Worm (Caenorhabditis elegans) whole organism, late embryonic: ENCODE data around the gene Y69A2AR.16.

Experiments
- C08G9.2 ChIP-seq: sonication (generic microtip); optimal IDR thresholded peaks from 2 replicates; lab custom pipeline; 2016; ENCODE audit warnings: mild to moderate bottlenecking, missing genetic modification characterization, moderate library complexity, missing compliant biosample characterization
- C38D4.7 ChIP-seq: fragments of 200-800 bp; sonication (Bioruptor generic); optimal IDR thresholded peaks from 2 replicates; lab custom pipeline; 2018; ENCODE audit warnings: mild to moderate bottlenecking, missing genetic modification characterization, moderate library complexity, missing compliant biosample characterization
- Y22D7AL.16 ChIP-seq: sonication (generic microtip); optimal IDR thresholded peaks from 2 replicates; lab custom pipeline; 2016; ENCODE audit warnings: missing genetic modification characterization, missing compliant biosample characterization
- ceh-22 ChIP-seq: sonication (generic microtip); optimal IDR thresholded peaks from 2 replicates; lab custom pipeline; 2017; ENCODE audit warnings: missing biosample characterization, missing genetic modification characterization
- ceh-31 ChIP-seq: sonication (generic microtip); optimal IDR thresholded peaks from 2 replicates; lab custom pipeline; 2016; ENCODE audit warnings: missing genetic modification characterization, missing compliant biosample characterization
- ceh-45 ChIP-seq: fragments of 200-800 bp; sonication (Bioruptor generic); IDR thresholded peaks from 2 replicates; pipeline ENCODE4 v1.3.6; 2022; ENCODE audit warnings: missing genetic modification reagents, missing genetic modification characterization, missing compliant biosample characterization
- ceh-48 ChIP-seq: sonication (generic microtip); optimal IDR thresholded peaks from 2 replicates; lab custom pipeline; 2016; ENCODE audit warnings: missing genetic modification characterization, inconsistent platforms, missing compliant biosample characterization
- ceh-9 ChIP-seq: sonication (generic microtip); optimal IDR thresholded peaks from 2 replicates; lab custom pipeline; 2016; ENCODE audit warnings: mild to moderate bottlenecking, missing genetic modification characterization, inconsistent platforms, missing compliant biosample characterization
- che-1 ChIP-seq: sonication (generic microtip); optimal IDR thresholded peaks from 2 replicates; lab custom pipeline; 2016; ENCODE audit warnings: mild to moderate bottlenecking, missing genetic modification characterization, missing compliant biosample characterization
- dve-1 ChIP-seq: sonication (generic microtip); optimal IDR thresholded peaks from 2 replicates; lab custom pipeline; 2017; ENCODE audit warnings: antibody characterized with exemption, mild to moderate bottlenecking, missing genetic modification characterization, missing compliant biosample characterization
- elt-2 ChIP-seq: sonication (generic microtip); optimal IDR thresholded peaks from 2 replicates; lab custom pipeline; 2016; ENCODE audit warnings: missing genetic modification reagents, missing genetic modification characterization, missing compliant biosample characterization
- elt-4 ChIP-seq: sonication (generic microtip); optimal IDR thresholded peaks from 2 replicates; lab custom pipeline; 2016; ENCODE audit warnings: missing genetic modification characterization, missing compliant biosample characterization
- ets-4 ChIP-seq: sonication (generic microtip); optimal IDR thresholded peaks from 2 replicates; lab custom pipeline; 2016; ENCODE audit warnings: missing genetic modification characterization, missing compliant biosample characterization
- fax-1 ChIP-seq: sonication (generic microtip); optimal IDR thresholded peaks from 2 replicates; lab custom pipeline; 2016; ENCODE audit warnings: missing genotype, missing genetic modification characterization, missing compliant biosample characterization
- fkh-10 ChIP-seq: fragments of 150-350 bp; optimal IDR thresholded peaks from 2 replicates; lab custom pipeline; 2014; ENCODE audit warnings: missing biosample characterization, missing genetic modification reagents, missing genetic modification characterization
- gmeb-2 ChIP-seq: sonication (generic microtip); optimal IDR thresholded peaks from 2 replicates; lab custom pipeline; 2016; ENCODE audit warnings: missing genetic modification characterization, inconsistent platforms, missing compliant biosample characterization
- hlh-13 ChIP-seq: fragments of 200-800 bp; sonication (Bioruptor generic); optimal IDR thresholded peaks from 2 replicates; lab custom pipeline; 2018; ENCODE audit warnings: mild to moderate bottlenecking, missing genetic modification characterization, missing compliant biosample characterization
- hlh-30 ChIP-seq: sonication (generic microtip); optimal IDR thresholded peaks from 2 replicates; lab custom pipeline; 2017; ENCODE audit warnings: antibody characterized with exemption, missing genetic modification characterization, missing compliant biosample characterization; ENCODE audit not compliant: insufficient read depth
- hlh-6 ChIP-seq: sonication (generic microtip); optimal IDR thresholded peaks from 2 replicates; lab custom pipeline; 2016; ENCODE audit warnings: missing genotype, missing genetic modification characterization, missing compliant biosample characterization
- lin-11 ChIP-seq: fragments of 200-800 bp; sonication (Bioruptor generic); optimal IDR thresholded peaks from 2 replicates; lab custom pipeline; 2018; ENCODE audit warnings: mild to moderate bottlenecking, missing genetic modification characterization, missing compliant biosample characterization
- madf-2 ChIP-seq: sonication (generic microtip); optimal IDR thresholded peaks from 2 replicates; lab custom pipeline; 2017; ENCODE audit warnings: missing genetic modification characterization, missing compliant biosample characterization
- nfya-1 ChIP-seq: sonication (generic microtip); optimal IDR thresholded peaks from 2 replicates; lab custom pipeline; 2017; ENCODE audit warnings: missing genetic modification characterization, mild to moderate bottlenecking, missing compliant biosample characterization, antibody characterized with exemption, moderate library complexity
- nhr-232 ChIP-seq: sonication (generic microtip); optimal IDR thresholded peaks from 2 replicates; lab custom pipeline; 2016; ENCODE audit warnings: missing genetic modification characterization, missing compliant biosample characterization
- npax-4 ChIP-seq: sonication (generic microtip); optimal IDR thresholded peaks from 2 replicates; lab custom pipeline; 2016; ENCODE audit warnings: missing genetic modification characterization, missing compliant biosample characterization
- pat-9 ChIP-seq: fragments of 200-800 bp; sonication (Bioruptor generic); optimal IDR thresholded peaks from 2 replicates; lab custom pipeline; 2018; ENCODE audit warnings: mild to moderate bottlenecking, missing genetic modification characterization, moderate library complexity, missing compliant biosample characterization
- pax-1 ChIP-seq: fragments of 150-350 bp; optimal IDR thresholded peaks from 2 replicates; lab custom pipeline; 2014; ENCODE audit warnings: missing biosample characterization, missing genetic modification characterization
- pha-4 ChIP-seq: fragments of 150-350 bp; optimal IDR thresholded peaks from 2 replicates; lab custom pipeline; 2018; ENCODE audit warnings: missing biosample characterization, missing genetic modification reagents, missing genetic modification characterization
- pros-1 ChIP-seq: fragments of 150-350 bp; optimal IDR thresholded peaks from 2 replicates; lab custom pipeline; 2014; ENCODE audit warnings: missing biosample characterization, missing genetic modification reagents, missing genetic modification characterization
- rnt-1 ChIP-seq: sonication (generic microtip); optimal IDR thresholded peaks from 2 replicates; lab custom pipeline; 2016; ENCODE audit warnings: missing genetic modification characterization, missing compliant biosample characterization
- sox-2 ChIP-seq: fragments of 200-800 bp; sonication (Bioruptor generic); IDR thresholded peaks from 2 replicates; pipeline ENCODE4 v1.3.6; 2022; ENCODE audit warnings: missing genetic modification reagents, missing genetic modification characterization, missing compliant biosample characterization
- sox-4 ChIP-seq: sonication (generic microtip); optimal IDR thresholded peaks from 2 replicates; lab custom pipeline; 2017; ENCODE audit warnings: mild to moderate bottlenecking, missing genetic modification characterization, inconsistent platforms, missing compliant biosample characterization
- syd-9 ChIP-seq: sonication (generic microtip); optimal IDR thresholded peaks from 2 replicates; lab custom pipeline; 2016; ENCODE audit warnings: mild to moderate bottlenecking, missing genetic modification characterization, moderate library complexity, missing compliant biosample characterization
- ttx-3 ChIP-seq: sonication (generic microtip); optimal IDR thresholded peaks from 2 replicates; lab custom pipeline; 2016; ENCODE audit warnings: missing genetic modification reagents, missing genetic modification characterization, missing compliant biosample characterization
- unc-42 ChIP-seq: sonication (generic microtip); optimal IDR thresholded peaks from 2 replicates; lab custom pipeline; 2016; ENCODE audit warnings: missing genotype, missing genetic modification characterization, missing compliant biosample characterization
- ztf-16 ChIP-seq: sonication (generic microtip); optimal IDR thresholded peaks from 2 replicates; lab custom pipeline; 2017; ENCODE audit warnings: missing genetic modification characterization, missing compliant biosample characterization

Y69A2AR.16 gene

DNA sequence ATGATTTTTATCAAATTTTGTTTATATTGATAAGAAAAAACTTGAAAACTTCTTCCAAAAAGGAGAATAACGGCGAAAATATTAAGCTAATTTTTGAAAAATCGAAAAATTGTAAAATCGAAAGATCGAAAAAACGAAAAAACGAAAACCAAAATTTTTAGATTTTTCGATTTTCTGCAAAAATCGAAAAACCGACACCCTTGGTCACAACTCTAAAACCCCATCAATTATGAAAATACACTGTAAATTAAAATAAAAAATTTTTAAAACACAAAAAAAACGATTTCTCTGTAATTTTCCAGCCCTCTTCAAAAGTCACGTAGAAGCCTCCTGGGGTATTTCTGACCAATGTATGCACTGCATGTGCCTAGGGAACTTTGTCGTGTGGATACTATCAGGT lies 27.5 kb upstream of the Y69A2AR.16 start, which contains the start of gene ilys-1:
ilys-1 (plus strand) TSS at position 301 of the 400 bp plus-strand sequence.
- TF ChIP-seq pros-1: no peak
- TF ChIP-seq hlh-13 (GFP tag; lab: Kevin White, UChicago): no peak
- no peak for TF ChIP-seq sox-4 (tag; lab: Kevin White, UChicago)
- no peak for TF ChIP-seq che-1 (tag; lab: Kevin White, UChicago)
- TF ChIP-seq unc-42 (tag; lab: Kevin White, UChicago): no peak
- TF ChIP-seq ztf-16 (tag; lab: Kevin White, UChicago): no peak
- no peak for TF ChIP-seq elt-4
- TF ChIP-seq hlh-30: no peak
- no peak for TF ChIP-seq lin-11 (tag; lab: Kevin White, UChicago)
- no peak for TF ChIP-seq ceh-9
- no peak for TF ChIP-seq fkh-10 (GFP tag; lab: Kevin White, UChicago)
- no peak for TF ChIP-seq sox-2 (GFP tag; lab: Robert Waterston, UW)
- no peak for TF ChIP-seq nhr-232
- no peak for TF ChIP-seq ceh-45 (GFP tag; lab: Robert Waterston, UW)
- TF ChIP-seq ceh-48 (tag; lab: Kevin White, UChicago): no peak
- no peak for TF ChIP-seq ets-4 (tag; lab: Kevin White, UChicago)
- no peak for TF ChIP-seq elt-2 (tag; lab: Kevin White, UChicago)
- no peak for TF ChIP-seq pax-1 (tag; lab: Kevin White, UChicago)
- TF ChIP-seq nfya-1 (tag; lab: Kevin White, UChicago): no peak
- no peak for TF ChIP-seq C08G9.2

DNA sequence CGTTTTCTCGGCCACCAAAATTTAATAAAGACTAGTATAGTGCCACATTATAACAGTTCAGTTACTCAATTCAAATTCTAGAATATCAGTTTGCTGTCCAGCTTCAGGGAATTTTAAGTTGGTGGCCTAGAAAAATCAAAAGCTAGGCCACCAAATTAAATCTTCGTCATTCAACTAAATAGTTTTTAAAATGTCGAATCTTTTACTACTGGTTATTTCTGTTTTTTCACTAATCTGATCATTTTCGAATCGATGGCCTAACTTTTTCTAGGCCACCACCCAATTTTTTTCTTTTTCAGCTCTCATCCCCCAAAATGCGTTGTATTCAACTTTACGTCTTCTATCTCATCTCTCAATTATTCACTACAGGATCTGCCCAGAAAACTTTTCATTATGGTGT lies 21.2 kb upstream of the Y69A2AR.16 start, which contains the start of gene grd-16:
grd-16 (plus strand) TSS at position 301 of the 400 bp plus-strand sequence.
- no peak for TF ChIP-seq dve-1 (tag; lab: Kevin White, UChicago)

DNA sequence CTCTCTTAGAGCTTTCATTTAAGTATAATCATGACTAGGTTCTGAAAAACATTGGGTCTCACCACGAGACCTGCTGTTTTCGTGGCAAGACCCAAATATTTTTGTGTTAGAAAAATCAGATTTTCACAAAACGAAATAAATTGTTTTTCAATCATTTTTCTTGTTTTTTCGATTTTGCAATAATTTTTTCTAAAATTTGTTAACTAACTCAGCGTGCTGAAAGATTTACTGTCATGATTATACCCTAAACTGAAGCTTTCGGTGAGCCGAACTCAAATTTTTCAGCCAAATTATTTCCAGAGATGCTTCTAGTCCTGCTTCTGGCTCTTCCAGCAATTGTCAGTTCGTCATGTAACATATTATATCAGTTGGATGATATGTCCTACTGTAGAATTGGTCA lies 15.6 kb upstream of the Y69A2AR.16 start, which contains the start of gene Y69A2AL.2:
Y69A2AL.2 (plus strand) TSS at position 301 of the 400 bp plus-strand sequence.
- no peak for TF ChIP-seq hlh-6 (tag; lab: Kevin White, UChicago)
- TF ChIP-seq syd-9: no peak
- TF ChIP-seq C38D4.7 (GFP tag; lab: Kevin White, UChicago): no peak
- no peak for TF ChIP-seq gmeb-2 (tag; lab: Kevin White, UChicago)
- no peak for TF ChIP-seq pha-4
- TF ChIP-seq rnt-1 (tag; lab: Kevin White, UChicago): no peak
- no peak for TF ChIP-seq che-1 (tag; lab: Kevin White, UChicago)
- no peak for TF ChIP-seq fax-1 (tag; lab: Kevin White, UChicago)
- no peak for TF ChIP-seq ceh-22 (tag; lab: Kevin White, UChicago)

DNA sequence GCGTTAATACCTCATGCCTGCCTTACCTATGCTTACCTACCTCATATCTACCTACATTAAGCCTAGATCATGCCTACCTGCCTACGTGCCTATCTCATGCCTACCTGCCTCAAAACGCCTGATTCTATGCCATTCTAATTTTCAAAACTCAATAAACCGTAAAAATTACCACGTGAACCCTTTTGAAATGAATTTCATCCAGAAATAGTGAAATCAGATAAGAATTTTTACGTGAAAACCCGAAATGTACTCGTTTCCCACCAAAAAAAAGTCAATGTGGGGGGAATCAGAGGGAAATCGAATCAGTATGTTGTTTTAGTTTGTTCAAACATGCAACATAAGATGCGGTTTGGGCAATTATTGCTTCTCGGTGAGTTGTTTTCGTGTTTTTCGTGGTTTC lies 9.1 kb upstream of the Y69A2AR.16 start, which contains the start of gene Y69A2AR.19:
Y69A2AR.19 (plus strand) TSS at position 301 of the 400 bp plus-strand sequence.
- no peak for TF ChIP-seq madf-2 (tag; lab: Kevin White, UChicago)
- no peak for TF ChIP-seq fkh-10 (GFP tag; lab: Kevin White, UChicago)
- TF ChIP-seq Y22D7AL.16 (tag; lab: Kevin White, UChicago): no peak
- no peak for TF ChIP-seq ceh-31 (tag; lab: Kevin White, UChicago)
- no peak for TF ChIP-seq C38D4.7 (GFP tag; lab: Kevin White, UChicago)
- no peak for TF ChIP-seq npax-4 (tag; lab: Kevin White, UChicago)
- no peak for TF ChIP-seq ceh-9
- no peak for TF ChIP-seq pat-9 (tag; lab: Kevin White, UChicago)
- no peak for TF ChIP-seq ttx-3 (tag; lab: Kevin White, UChicago)
